Worm (Caenorhabditis elegans) whole organism, L2 larva: ENCODE results near the gene ZK6.6.

ENCODE experiments used
- C34F6.9 ChIP-seq: fragments of 150-350 bp; optimal IDR thresholded peaks from 2 replicates; lab custom pipeline; 2014; ENCODE audit warnings: missing biosample characterization, missing genetic modification characterization
- F13H6.1 ChIP-seq: sonication (generic microtip); optimal IDR thresholded peaks from 2 replicates; lab custom pipeline; 2016; ENCODE audit warnings: missing genetic modification characterization, missing compliant biosample characterization
- R02D3.7 ChIP-seq: fragments of 150-350 bp; optimal IDR thresholded peaks from 2 replicates; lab custom pipeline; 2014; ENCODE audit warnings: missing biosample characterization, missing genetic modification characterization
- ZK546.5 ChIP-seq: sonication (generic microtip); optimal IDR thresholded peaks from 2 replicates; lab custom pipeline; 2017; ENCODE audit warnings: missing biosample characterization, missing genetic modification characterization
- alr-1 ChIP-seq: fragments of 150-350 bp; optimal IDR thresholded peaks from 2 replicates; lab custom pipeline; 2014; ENCODE audit warnings: missing biosample characterization, missing genetic modification characterization
- aly-2 ChIP-seq: fragments of 150-350 bp; optimal IDR thresholded peaks from 2 replicates; lab custom pipeline; 2014; ENCODE audit warnings: missing biosample characterization, missing genetic modification characterization
- ama-1 ChIP-seq: fragments of 150-350 bp; optimal IDR thresholded peaks from 2 replicates; lab custom pipeline; 2018; ENCODE audit warnings: inconsistent platforms
- blmp-1 ChIP-seq: sonication (generic microtip); optimal IDR thresholded peaks from 2 replicates; lab custom pipeline; 2017; ENCODE audit warnings: missing genetic modification characterization, mild to moderate bottlenecking, missing compliant biosample characterization, antibody characterized with exemption, moderate library complexity; ENCODE audit not compliant: insufficient read depth
- ceh-16 ChIP-seq: fragments of 150-350 bp; optimal IDR thresholded peaks from 2 replicates; lab custom pipeline; 2014; ENCODE audit warnings: missing biosample characterization, missing genetic modification characterization
- ceh-82 ChIP-seq: fragments of 150-350 bp; optimal IDR thresholded peaks from 2 replicates; lab custom pipeline; 2014; ENCODE audit warnings: missing biosample characterization, missing genetic modification characterization
- crh-2 ChIP-seq: sonication (generic microtip); optimal IDR thresholded peaks from 2 replicates; lab custom pipeline; 2017; ENCODE audit warnings: missing biosample characterization, missing genetic modification characterization
- elt-1 ChIP-seq: fragments of 150-350 bp; optimal IDR thresholded peaks from 2 replicates; lab custom pipeline; 2014; ENCODE audit warnings: missing biosample characterization, missing genetic modification characterization
- elt-3 ChIP-seq: sonication (generic microtip); optimal IDR thresholded peaks from 2 replicates; lab custom pipeline; 2017; ENCODE audit warnings: missing biosample characterization, missing genetic modification characterization
- fos-1 ChIP-seq: fragments of 150-350 bp; optimal IDR thresholded peaks from 2 replicates; lab custom pipeline; 2014; ENCODE audit warnings: missing biosample characterization, missing genetic modification characterization
- lin-11 ChIP-seq: fragments of 150-350 bp; sonication (generic microtip); optimal IDR thresholded peaks from 2 replicates; lab custom pipeline; 2014; ENCODE audit warnings: missing biosample characterization, missing genetic modification characterization, inconsistent platforms, mixed read lengths
- lin-13 ChIP-seq: fragments of 150-350 bp; optimal IDR thresholded peaks from 2 replicates; lab custom pipeline; 2014; ENCODE audit warnings: missing biosample characterization, missing genetic modification reagents, missing genetic modification characterization
- lin-39 ChIP-seq: fragments of 150-350 bp; optimal IDR thresholded peaks from 2 replicates; lab custom pipeline; 2014; ENCODE audit warnings: missing biosample characterization, missing genetic modification reagents, missing genetic modification characterization
- lsy-2 ChIP-seq, 2 experiments: fragments of 150-350 bp in 1 of 2; sonication (generic microtip) in 1 of 2; optimal IDR thresholded peaks; 2 replicates each; lab custom pipeline; 2014 to 2017; ENCODE audit warnings: missing biosample characterization in 2 of 2, missing genetic modification characterization in 2 of 2
- mab-5 ChIP-seq: fragments of 150-350 bp; optimal IDR thresholded peaks from 2 replicates; lab custom pipeline; 2014; ENCODE audit warnings: missing biosample characterization, missing genetic modification characterization
- mbf-1 ChIP-seq: sonication (generic microtip); optimal IDR thresholded peaks from 2 replicates; lab custom pipeline; 2017; ENCODE audit warnings: missing biosample characterization, missing genetic modification characterization
- nhr-10 ChIP-seq: sonication (generic microtip); optimal IDR thresholded peaks from 2 replicates; lab custom pipeline; 2017; ENCODE audit warnings: missing biosample characterization, missing genetic modification characterization
- nhr-11 ChIP-seq: fragments of 150-350 bp; optimal IDR thresholded peaks from 2 replicates; lab custom pipeline; 2014; ENCODE audit warnings: missing biosample characterization, missing genetic modification characterization
- nhr-129 ChIP-seq: fragments of 150-350 bp; optimal IDR thresholded peaks from 2 replicates; lab custom pipeline; 2014; ENCODE audit warnings: missing biosample characterization, missing genetic modification characterization
- nhr-23 ChIP-seq: fragments of 150-350 bp; optimal IDR thresholded peaks from 2 replicates; lab custom pipeline; 2014; ENCODE audit warnings: missing biosample characterization, missing genetic modification reagents, missing genetic modification characterization
- nhr-237 ChIP-seq: fragments of 150-350 bp; optimal IDR thresholded peaks from 2 replicates; lab custom pipeline; 2014; ENCODE audit warnings: missing biosample characterization, missing genetic modification characterization
- nhr-6 ChIP-seq: fragments of 150-350 bp; optimal IDR thresholded peaks from 2 replicates; lab custom pipeline; 2014; ENCODE audit warnings: missing biosample characterization, missing genetic modification characterization
- peb-1 ChIP-seq: fragments of 150-350 bp; optimal IDR thresholded peaks from 2 replicates; lab custom pipeline; 2014; ENCODE audit warnings: missing biosample characterization, missing genetic modification characterization
- sem-4 ChIP-seq: fragments of 150-350 bp; optimal IDR thresholded peaks from 2 replicates; lab custom pipeline; 2014; ENCODE audit warnings: missing biosample characterization, missing genetic modification reagents, missing genetic modification characterization
- sma-3 ChIP-seq: sonication (generic microtip); optimal IDR thresholded peaks from 2 replicates; lab custom pipeline; 2016; ENCODE audit warnings: missing genetic modification reagents, missing genetic modification characterization, missing compliant biosample characterization
- sma-9 ChIP-seq, 2 experiments: fragments of 150-350 bp in 1 of 2; sonication (generic microtip) in 1 of 2; optimal IDR thresholded peaks; 2 replicates each; lab custom pipeline; 2014 to 2016; ENCODE audit warnings: missing genetic modification characterization in 2 of 2, mild to moderate bottlenecking in 1 of 2, missing biosample characterization in 1 of 2, missing compliant biosample characterization in 1 of 2, missing genetic modification reagents in 1 of 2, moderate library complexity in 1 of 2
- snpc-4 ChIP-seq: fragments of 150-350 bp; optimal IDR thresholded peaks from 2 replicates; lab custom pipeline; 2014; ENCODE audit warnings: missing biosample characterization, missing genetic modification characterization
- unc-55 ChIP-seq: fragments of 150-350 bp; sonication (generic microtip); optimal IDR thresholded peaks from 3 replicates; lab custom pipeline; 2014; ENCODE audit warnings: missing biosample characterization, missing genetic modification reagents, missing genetic modification characterization
- unc-62 ChIP-seq: fragments of 150-350 bp; optimal IDR thresholded peaks from 2 replicates; lab custom pipeline; 2014; ENCODE audit warnings: missing biosample characterization, missing genetic modification reagents, missing genetic modification characterization
- zag-1 ChIP-seq: fragments of 150-350 bp; optimal IDR thresholded peaks from 2 replicates; lab custom pipeline; 2014; ENCODE audit warnings: missing biosample characterization, missing genetic modification characterization
- ztf-1 ChIP-seq: fragments of 200-800 bp; sonication (Bioruptor generic); conservative IDR thresholded peaks from 2 replicates; pipeline ENCODE4 v1.3.6; 2022; ENCODE audit warnings: missing genetic modification characterization, missing compliant biosample characterization
- ztf-11 ChIP-seq: sonication (generic microtip); optimal IDR thresholded peaks from 2 replicates; lab custom pipeline; 2017; ENCODE audit warnings: missing biosample characterization, missing genetic modification characterization
- ztf-4 ChIP-seq: fragments of 150-350 bp; optimal IDR thresholded peaks from 2 replicates; lab custom pipeline; 2014; ENCODE audit warnings: missing biosample characterization, missing genetic modification characterization

The ZK6.6 gene

ce11 chrV:349054-349453 is 39.4 kb upstream of the ZK6.6 start, which contains the start of gene atg-9 (continued):
- TF ChIP-seq nhr-237 (tag; lab: Kevin White, UChicago): no peak
- no peak for TF ChIP-seq R02D3.7 (tag; lab: Kevin White, UChicago)
- no peak for TF ChIP-seq lin-39
- TF ChIP-seq sma-9 (GFP tag; optimal IDR thresholded peaks at IDR 0.05; lab: Kevin White, UChicago): peak; percentile 48
- TF ChIP-seq sma-9 (tag; optimal IDR thresholded peaks at IDR 0.05; lab: Kevin White, UChicago): no peak
- no peak for TF ChIP-seq nhr-23
- TF ChIP-seq zag-1 (tag; lab: Kevin White, UChicago): no peak
- no peak for TF ChIP-seq ceh-82 (tag; lab: Kevin White, UChicago)
- TF ChIP-seq sma-3 (GFP tag; lab: Kevin White, UChicago): peak; percentile 58
- no peak for TF ChIP-seq elt-1 (tag; lab: Kevin White, UChicago)
- no peak for TF ChIP-seq aly-2 (tag; lab: Kevin White, UChicago)
- peak; percentile 53 for TF ChIP-seq lin-13 (GFP tag; lab: Kevin White, UChicago)
- peak; percentile 20 to 73 for TF ChIP-seq lsy-2 (tag; optimal IDR thresholded peaks at IDR 0.05; lab: Kevin White, UChicago)
- no peak for TF ChIP-seq mbf-1 (tag; lab: Kevin White, UChicago)
- TF ChIP-seq F13H6.1 (tag; lab: Kevin White, UChicago): peak; percentile 50
- no peak for TF ChIP-seq nhr-10
- TF ChIP-seq ztf-4 (tag; lab: Kevin White, UChicago): peak; percentile 47
- no peak for TF ChIP-seq alr-1
- TF ChIP-seq mab-5 (tag; lab: Kevin White, UChicago): peak; percentile 6
- peak; percentile 58 for TF ChIP-seq ama-1 (lab: Kevin White, UChicago)
- TF ChIP-seq nhr-11: no peak
- peak; percentile 80 for TF ChIP-seq C34F6.9
- TF ChIP-seq nhr-129: peak; percentile 71

- TF ChIP-seq fos-1 (tag; lab: Kevin White, UChicago) (no peak), ztf-1 (GFP tag; lab: Robert Waterston, UW) (no peak)
Observed at ce11 chrV:350822-351221, 37.7 kb upstream of the ZK6.6 start.

ce11 chrV:351787-352186 is 36.7 kb upstream of the ZK6.6 start:
- TF ChIP-seq ama-1 (lab: Kevin White, UChicago) (no peak), sem-4 (tag; lab: Kevin White, UChicago) (no peak), ZK546.5 (no peak), ztf-11 (tag; lab: Kevin White, UChicago) (no peak)

ce11 chrV:356959-357702 is 31.4 kb upstream of the ZK6.6 start:
- TF ChIP-seq ama-1 (lab: Kevin White, UChicago) (no peak), zag-1 (tag; lab: Kevin White, UChicago) (no peak), elt-3 (no peak), sma-3 (GFP tag; lab: Kevin White, UChicago) (no peak), sma-9 (GFP tag; optimal IDR thresholded peaks at IDR 0.05; lab: Kevin White, UChicago) (no peak), sma-9 (tag; optimal IDR thresholded peaks at IDR 0.05; lab: Kevin White, UChicago) (no peak), alr-1 (no peak), unc-55 (no peak), lin-13 (GFP tag; lab: Kevin White, UChicago) (no peak), snpc-4 (tag; lab: Kevin White, UChicago) (no peak), lsy-2 (tag; optimal IDR thresholded peaks at IDR 0.05; lab: Kevin White, UChicago) (no peak), lin-11 (tag; lab: Kevin White, UChicago) (no peak), sem-4 (tag; lab: Kevin White, UChicago) (no peak), unc-62 (GFP tag; lab: Kevin White, UChicago) (no peak), elt-1 (tag; lab: Kevin White, UChicago) (no peak), crh-2 (tag; lab: Kevin White, UChicago) (no peak), blmp-1 (tag; lab: Kevin White, UChicago) (no peak)

DNA sequence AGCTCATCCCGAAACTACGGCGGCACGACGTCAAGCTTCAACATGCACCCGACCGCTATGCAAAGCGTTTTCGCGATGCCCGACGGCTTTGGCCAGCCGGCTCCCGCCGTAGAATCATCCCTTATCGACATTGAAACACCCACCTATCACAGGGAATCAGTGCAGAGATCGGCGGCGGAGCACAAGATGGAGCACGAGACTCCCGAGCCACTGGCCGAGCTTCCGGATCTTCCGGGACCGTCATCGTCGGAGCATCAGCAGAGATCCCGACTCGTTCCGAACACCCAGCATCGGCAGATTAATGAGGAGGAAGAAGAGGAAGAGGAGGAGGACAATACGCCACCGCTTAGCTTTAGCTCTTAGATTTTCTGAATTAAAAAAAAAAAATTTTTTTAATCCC is 30.0 kb upstream of the ZK6.6 start:
- TF ChIP-seq ZK546.5 (no peak), nhr-6 (tag; lab: Kevin White, UChicago) (no peak), mab-5 (tag; lab: Kevin White, UChicago) (no peak), aly-2 (tag; lab: Kevin White, UChicago) (no peak), ztf-4 (tag; lab: Kevin White, UChicago) (no peak), lin-39 (no peak), unc-55 (no peak), nhr-237 (tag; lab: Kevin White, UChicago) (no peak), lin-11 (tag; lab: Kevin White, UChicago) (no peak), peb-1 (tag; lab: Kevin White, UChicago) (no peak), crh-2 (tag; lab: Kevin White, UChicago) (no peak), nhr-129 (no peak), ceh-16 (no peak), lsy-2 (tag; optimal IDR thresholded peaks at IDR 0.05; lab: Kevin White, UChicago) (no peak), elt-1 (tag; lab: Kevin White, UChicago) (no peak), alr-1 (no peak)
